Worm (Caenorhabditis elegans) whole organism, L4 larva: ENCODE measurements around the gene C04G6.11.

Experiments used
- F26F4.8 ChIP-seq: fragments of 200-800 bp; sonication (Bioruptor generic); conservative IDR thresholded peaks from 2 replicates; pipeline ENCODE4 v1.3.6; 2022; ENCODE audit warnings: missing genetic modification characterization, missing compliant biosample characterization
- F49E8.2 ChIP-seq: sonication (generic microtip); optimal IDR thresholded peaks from 2 replicates; lab custom pipeline; 2016; ENCODE audit warnings: missing compliant biosample characterization, mild to moderate bottlenecking, missing genetic modification characterization, borderline replicate concordance
- R02D3.7 ChIP-seq: fragments of 150-350 bp; sonication (generic microtip); optimal IDR thresholded peaks from 3 replicates; lab custom pipeline; 2014; ENCODE audit warnings: missing biosample characterization, missing genetic modification characterization
- T20F7.1 ChIP-seq: fragments of 200-800 bp; sonication (Bioruptor generic); optimal IDR thresholded peaks from 2 replicates; lab custom pipeline; 2018; ENCODE audit warnings: mild to moderate bottlenecking, missing genetic modification characterization, missing compliant biosample characterization
- Y105C5A.15 ChIP-seq: fragments of 200-800 bp; sonication (Bioruptor generic); IDR thresholded peaks from 2 replicates; pipeline ENCODE4 v1.3.6; 2022; ENCODE audit warnings: missing genetic modification characterization, missing compliant biosample characterization
- Y48G9A.11 ChIP-seq: fragments of 200-800 bp; sonication (Bioruptor generic); IDR thresholded peaks from 2 replicates; pipeline ENCODE4 v1.3.6; 2022; ENCODE audit warnings: missing genetic modification reagents, missing genetic modification characterization, missing compliant biosample characterization
- Y5F2A.4 ChIP-seq: fragments of 200-800 bp; sonication (Bioruptor generic); optimal IDR thresholded peaks from 2 replicates; lab custom pipeline; 2018; ENCODE audit warnings: mild to moderate bottlenecking, missing genetic modification characterization, missing compliant biosample characterization
- ZK337.2 ChIP-seq: fragments of 200-800 bp; sonication (Bioruptor generic); IDR thresholded peaks from 2 replicates; pipeline ENCODE4 v1.3.6; 2022; ENCODE audit warnings: missing genetic modification reagents, missing genetic modification characterization, missing compliant biosample characterization
- ZK546.5 ChIP-seq, 2 experiments: sonication (generic microtip); optimal IDR thresholded peaks; 2 replicates each; lab custom pipeline; 2017; ENCODE audit warnings: missing biosample characterization in 2 of 2, missing genetic modification characterization in 2 of 2
- aha-1 ChIP-seq: fragments of 150-350 bp; peaks from one replicate; lab custom pipeline; 2014; ENCODE audit warnings: missing biosample characterization, missing genetic modification characterization
- ama-1 ChIP-seq: fragments of 150-350 bp; optimal IDR thresholded peaks from 2 replicates; lab custom pipeline; 2014; ENCODE audit warnings: inconsistent platforms, mixed read lengths
- attf-4 ChIP-seq: sonication (generic microtip); optimal IDR thresholded peaks from 3 replicates; lab custom pipeline; 2017; ENCODE audit warnings: missing biosample characterization, missing genetic modification characterization
- ceh-28 ChIP-seq: fragments of 150-350 bp; optimal IDR thresholded peaks from 2 replicates; lab custom pipeline; 2014; ENCODE audit warnings: missing biosample characterization, missing genetic modification reagents, missing genetic modification characterization
- ceh-32 ChIP-seq: sonication (generic microtip); optimal IDR thresholded peaks from 2 replicates; lab custom pipeline; 2016; ENCODE audit warnings: mild to moderate bottlenecking, missing genetic modification characterization, missing compliant biosample characterization; ENCODE audit not compliant: poor library complexity
- ceh-44 ChIP-seq: fragments of 200-800 bp; sonication (Bioruptor generic); IDR thresholded peaks from 2 replicates; pipeline ENCODE4 v1.3.6; 2022; ENCODE audit warnings: missing genetic modification reagents, missing genetic modification characterization, missing compliant biosample characterization
- ceh-82 ChIP-seq: sonication (generic microtip); optimal IDR thresholded peaks from 2 replicates; lab custom pipeline; 2017; ENCODE audit warnings: missing biosample characterization, missing genetic modification characterization
- ctbp-1 ChIP-seq: fragments of 200-800 bp; sonication (Bioruptor generic); IDR thresholded peaks from 2 replicates; pipeline ENCODE4 v1.3.6; 2022; ENCODE audit warnings: missing genetic modification reagents, missing genetic modification characterization, missing compliant biosample characterization
- daf-12 ChIP-seq: fragments of 150-350 bp; optimal IDR thresholded peaks from 2 replicates; lab custom pipeline; 2014; ENCODE audit warnings: missing biosample characterization, missing genetic modification reagents, missing genetic modification characterization
- daf-19 ChIP-seq: fragments of 200-800 bp; sonication (Bioruptor generic); conservative IDR thresholded peaks from 2 replicates; pipeline ENCODE4 v1.3.6; 2022; ENCODE audit warnings: missing genetic modification characterization, missing compliant biosample characterization
- dmd-6 ChIP-seq: fragments of 200-800 bp; sonication (Bioruptor generic); IDR thresholded peaks from 2 replicates; pipeline ENCODE4 v1.3.6; 2022; ENCODE audit warnings: missing genetic modification reagents, missing genetic modification characterization, missing compliant biosample characterization
- dmd-8 ChIP-seq: fragments of 200-800 bp; sonication (Bioruptor generic); IDR thresholded peaks from 2 replicates; pipeline ENCODE4 v1.3.6; 2022; ENCODE audit warnings: missing genetic modification characterization, missing compliant biosample characterization
- dmd-9 ChIP-seq: fragments of 200-800 bp; sonication (Bioruptor generic); IDR thresholded peaks from 2 replicates; pipeline ENCODE4 v1.3.6; 2022; ENCODE audit warnings: missing genetic modification reagents, missing genetic modification characterization, missing compliant biosample characterization
- duxl-1 ChIP-seq: sonication (generic microtip); optimal IDR thresholded peaks from 2 replicates; lab custom pipeline; 2016; ENCODE audit warnings: mild to moderate bottlenecking, missing genetic modification characterization, moderate library complexity, missing compliant biosample characterization; ENCODE audit not compliant: poor library complexity
- egl-27 ChIP-seq: sonication (generic microtip); optimal IDR thresholded peaks from 3 replicates; lab custom pipeline; 2017; ENCODE audit warnings: missing biosample characterization, missing genetic modification reagents, missing genetic modification characterization
- gei-8 ChIP-seq: fragments of 200-800 bp; sonication (Bioruptor generic); optimal IDR thresholded peaks from 2 replicates; lab custom pipeline; 2018; ENCODE audit warnings: mild to moderate bottlenecking, missing genetic modification characterization, missing compliant biosample characterization
- hlh-11 ChIP-seq: fragments of 200-800 bp; sonication (Bioruptor generic); optimal IDR thresholded peaks from 2 replicates; lab custom pipeline; 2018; ENCODE audit warnings: mild to moderate bottlenecking, missing genetic modification characterization, missing compliant biosample characterization
- hlh-30 ChIP-seq: sonication (generic microtip); optimal IDR thresholded peaks from 2 replicates; lab custom pipeline; 2017; ENCODE audit warnings: antibody characterized with exemption, mild to moderate bottlenecking, missing genetic modification characterization, missing compliant biosample characterization; ENCODE audit not compliant: insufficient read depth
- hmg-1.1 ChIP-seq: fragments of 200-800 bp; sonication (Bioruptor generic); IDR thresholded peaks from 2 replicates; pipeline ENCODE4 v1.3.6; 2022; ENCODE audit warnings: missing genetic modification reagents, missing genetic modification characterization, missing compliant biosample characterization
- lin-13 ChIP-seq: fragments of 150-350 bp; optimal IDR thresholded peaks from 2 replicates; lab custom pipeline; 2014; ENCODE audit warnings: missing biosample characterization, missing genetic modification reagents, missing genetic modification characterization
- lin-38 ChIP-seq: fragments of 200-800 bp; sonication (Bioruptor generic); IDR thresholded peaks from 2 replicates; pipeline ENCODE4 v1.3.6; 2022; ENCODE audit warnings: missing genetic modification reagents, missing genetic modification characterization, missing compliant biosample characterization
- lin-39 ChIP-seq: fragments of 150-350 bp; optimal IDR thresholded peaks from 2 replicates; lab custom pipeline; 2014; ENCODE audit warnings: missing biosample characterization, missing genetic modification reagents, missing genetic modification characterization
- lsy-2 ChIP-seq, 2 experiments: fragments of 150-350 bp in 1 of 2; sonication (generic microtip) in 1 of 2; optimal IDR thresholded peaks; 2 replicates each; lab custom pipeline; 2014 to 2017; ENCODE audit warnings: missing biosample characterization in 2 of 2, missing genetic modification characterization in 2 of 2
- madf-5 ChIP-seq, 2 experiments: fragments of 200-800 bp; sonication (Bioruptor generic); IDR thresholded peaks; 2 replicates each; pipeline ENCODE4 v1.3.6; 2022; ENCODE audit warnings: missing compliant biosample characterization in 2 of 2, missing genetic modification characterization in 2 of 2
- mep-1 ChIP-seq: fragments of 150-350 bp; sonication (generic microtip); optimal IDR thresholded peaks from 3 replicates; lab custom pipeline; 2014; ENCODE audit warnings: missing biosample characterization, missing genetic modification characterization
- nhr-10 ChIP-seq: fragments of 150-350 bp; optimal IDR thresholded peaks from 2 replicates; lab custom pipeline; 2014; ENCODE audit warnings: missing biosample characterization, missing genetic modification characterization
- nhr-102 ChIP-seq: sonication (generic microtip); optimal IDR thresholded peaks from 2 replicates; lab custom pipeline; 2016; ENCODE audit warnings: mild to moderate bottlenecking, missing genetic modification characterization, moderate library complexity, missing compliant biosample characterization
- nhr-11 ChIP-seq: fragments of 150-350 bp; optimal IDR thresholded peaks from 2 replicates; lab custom pipeline; 2014; ENCODE audit warnings: missing biosample characterization, missing genetic modification characterization
- nhr-237 ChIP-seq: sonication (generic microtip); optimal IDR thresholded peaks from 2 replicates; lab custom pipeline; 2017; ENCODE audit warnings: missing biosample characterization, missing genetic modification characterization
- nhr-28 ChIP-seq: fragments of 150-350 bp; optimal IDR thresholded peaks from 2 replicates; lab custom pipeline; 2014; ENCODE audit warnings: missing biosample characterization, missing genetic modification characterization
- nhr-41 ChIP-seq: fragments of 200-800 bp; sonication (Bioruptor generic); IDR thresholded peaks from 2 replicates; pipeline ENCODE4 v1.3.6; 2022; ENCODE audit warnings: missing genetic modification reagents, missing genetic modification characterization, missing compliant biosample characterization
- php-3 ChIP-seq: fragments of 200-800 bp; sonication (Bioruptor generic); IDR thresholded peaks from 2 replicates; pipeline ENCODE4 v1.3.6; 2022; ENCODE audit warnings: missing genetic modification reagents, missing genetic modification characterization, missing compliant biosample characterization
- pqm-1 ChIP-seq: sonication (generic microtip); optimal IDR thresholded peaks from 2 replicates; lab custom pipeline; 2017; ENCODE audit warnings: missing biosample characterization, missing genetic modification characterization
- sdz-12 ChIP-seq: fragments of 200-800 bp; sonication (Bioruptor generic); optimal IDR thresholded peaks from 2 replicates; lab custom pipeline; 2018; ENCODE audit warnings: mild to moderate bottlenecking, missing genetic modification characterization, missing compliant biosample characterization
- snpc-1.2 ChIP-seq: fragments of 200-800 bp; sonication (Bioruptor generic); IDR thresholded peaks from 2 replicates; pipeline ENCODE4 v1.3.6; 2022; ENCODE audit warnings: missing genetic modification reagents, missing genetic modification characterization, missing compliant biosample characterization
- spr-1 ChIP-seq: sonication (generic microtip); optimal IDR thresholded peaks from 2 replicates; lab custom pipeline; 2016; ENCODE audit warnings: mild to moderate bottlenecking, missing genetic modification characterization, missing compliant biosample characterization
- tra-1 ChIP-seq: fragments of 200-800 bp; sonication (Bioruptor generic); IDR thresholded peaks from 2 replicates; pipeline ENCODE4 v1.3.6; 2022; ENCODE audit warnings: missing genetic modification reagents, missing genetic modification characterization, missing compliant biosample characterization
- zfp-2 ChIP-seq: sonication (generic microtip); optimal IDR thresholded peaks from 2 replicates; lab custom pipeline; 2016; ENCODE audit warnings: mild to moderate bottlenecking, missing genetic modification characterization, missing compliant biosample characterization
- zip-11 ChIP-seq: fragments of 200-800 bp; sonication (Bioruptor generic); IDR thresholded peaks from 2 replicates; pipeline ENCODE4 v1.3.6; 2022; ENCODE audit warnings: missing genetic modification characterization, missing compliant biosample characterization
- zip-2 ChIP-seq: fragments of 150-350 bp; optimal IDR thresholded peaks from 2 replicates; lab custom pipeline; 2014; ENCODE audit warnings: missing biosample characterization, missing genetic modification characterization
- ztf-11 ChIP-seq: fragments of 150-350 bp; optimal IDR thresholded peaks from 2 replicates; lab custom pipeline; 2014; ENCODE audit warnings: missing biosample characterization, missing genetic modification characterization

The C04G6.11 gene

DNA sequence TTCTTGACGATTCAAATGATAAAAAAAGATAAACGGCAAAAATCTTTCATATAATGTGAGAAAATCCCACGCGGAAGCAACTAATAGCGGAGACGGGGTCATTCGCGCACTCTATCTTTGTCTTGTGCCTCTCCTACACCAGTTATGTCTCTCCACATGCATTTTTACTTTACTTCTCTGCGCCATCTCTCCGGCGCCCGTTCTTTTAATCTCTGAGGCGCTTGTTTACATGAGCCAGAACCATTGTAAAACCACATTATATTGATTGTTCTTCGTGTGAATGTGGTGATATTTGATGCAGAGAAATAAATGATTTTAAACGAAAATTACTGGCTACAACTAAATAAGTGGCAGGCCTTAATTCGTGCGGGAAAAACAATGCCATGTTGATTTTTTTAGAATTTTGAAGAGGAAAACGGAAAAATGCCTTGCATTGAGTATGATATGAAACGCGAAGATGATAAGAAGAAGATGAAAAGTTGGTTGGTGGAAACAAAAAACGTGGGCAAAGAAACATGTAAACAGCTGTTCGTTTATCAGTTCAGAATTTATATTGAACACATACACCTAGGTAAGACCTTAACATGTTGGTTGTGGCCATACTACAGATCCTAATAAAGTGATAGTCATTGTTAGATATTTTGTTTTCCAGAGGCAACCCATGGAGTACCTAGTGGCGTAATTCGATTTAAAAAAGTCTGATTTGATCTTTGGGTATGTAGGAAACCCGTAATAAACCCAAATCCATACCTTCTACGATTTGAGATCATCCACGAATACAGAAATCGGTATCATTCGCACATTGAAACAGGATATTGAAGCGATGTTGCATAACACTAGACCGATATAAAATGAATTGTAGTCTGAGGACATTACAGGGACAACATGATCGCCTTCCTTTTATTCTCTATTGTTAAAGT lies 11.0 kb downstream of the C04G6.11 start, which contains the start of gene C04G6.2 (continued):
- TF ChIP-seq lin-38 (GFP tag; lab: Robert Waterston, UW): no peak
- TF ChIP-seq Y5F2A.4 (GFP tag; lab: Kevin White, UChicago): no peak
- no peak for TF ChIP-seq gei-8 (GFP tag; lab: Kevin White, UChicago)
- TF ChIP-seq daf-19 (GFP tag; lab: Robert Waterston, UW): no peak
- TF ChIP-seq nhr-28 (tag; lab: Kevin White, UChicago): peak; percentile 30
- TF ChIP-seq nhr-11 (tag; lab: Kevin White, UChicago): peak; percentile 71
- no peak for TF ChIP-seq F26F4.8 (GFP tag; lab: Robert Waterston, UW)
- no peak for TF ChIP-seq nhr-41
- no peak for TF ChIP-seq duxl-1 (tag; lab: Kevin White, UChicago)
- TF ChIP-seq dmd-9 (GFP tag; lab: Robert Waterston, UW): no peak
- no peak for TF ChIP-seq aha-1 (tag; lab: Kevin White, UChicago)
- peak; percentile 80 for TF ChIP-seq hlh-30 (tag; lab: Kevin White, UChicago)
- TF ChIP-seq dmd-8 (GFP tag; lab: Robert Waterston, UW): no peak
- TF ChIP-seq ama-1: no peak
- no peak for TF ChIP-seq zip-2
- TF ChIP-seq ztf-11 (tag; lab: Kevin White, UChicago): no peak
- no peak for TF ChIP-seq snpc-1.2 (GFP tag; lab: Robert Waterston, UW)
- no peak for TF ChIP-seq R02D3.7 (tag; lab: Kevin White, UChicago)
- TF ChIP-seq nhr-10 (tag; lab: Kevin White, UChicago): no peak
- TF ChIP-seq lsy-2 (tag; optimal IDR thresholded peaks at IDR 0.05; lab: Kevin White, UChicago): peak in 1 of 2 experiments; percentile 17
- TF ChIP-seq hlh-11 (tag; lab: Kevin White, UChicago): peak; percentile 75
- no peak for TF ChIP-seq ceh-32 (tag; lab: Kevin White, UChicago)
- TF ChIP-seq Y48G9A.11 (GFP tag; lab: Robert Waterston, UW): no peak
- TF ChIP-seq lin-13 (GFP tag; lab: Kevin White, UChicago): no peak
- 0 out of 2 replicates have a peak, but pooled peaks have one; percentile 38 for TF ChIP-seq hmg-1.1 (GFP tag; lab: Robert Waterston, UW)
- no peak for TF ChIP-seq lin-39 (tag; lab: Kevin White, UChicago)
- TF ChIP-seq T20F7.1 (GFP tag; lab: Kevin White, UChicago): no peak
- no peak for TF ChIP-seq ceh-28 (tag; lab: Kevin White, UChicago)
- no peak for TF ChIP-seq daf-12 (tag; lab: Kevin White, UChicago)
- no peak for TF ChIP-seq zfp-2 (tag; lab: Kevin White, UChicago)
- TF ChIP-seq Y105C5A.15 (GFP tag; lab: Robert Waterston, UW): no peak
- TF ChIP-seq F49E8.2 (tag; lab: Kevin White, UChicago): no peak
- no peak for TF ChIP-seq egl-27 (tag; lab: Kevin White, UChicago)
- no peak for TF ChIP-seq nhr-237 (tag; lab: Kevin White, UChicago)
- TF ChIP-seq dmd-6: peak; percentile 30; the same call in 1 of the 2 replicates
- no peak for TF ChIP-seq zip-11 (GFP tag; lab: Robert Waterston, UW)
- no peak for TF ChIP-seq ZK337.2 (GFP tag; lab: Robert Waterston, UW)
- no peak for TF ChIP-seq madf-5 (GFP tag; IDR thresholded peaks at IDR 0.05; lab: Robert Waterston, UW)
- no peak for TF ChIP-seq spr-1 (tag; lab: Kevin White, UChicago)
- no peak for TF ChIP-seq nhr-102
- no peak for TF ChIP-seq ceh-44
- no peak for TF ChIP-seq ZK546.5 (tag; optimal IDR thresholded peaks at IDR 0.05; lab: Kevin White, UChicago)
- TF ChIP-seq ctbp-1: 0 out of 2 replicates have a peak, but pooled peaks have one; percentile 12
- TF ChIP-seq ceh-82 (tag; lab: Kevin White, UChicago): no peak
- no peak for TF ChIP-seq sdz-12 (GFP tag; lab: Kevin White, UChicago)
- no peak for TF ChIP-seq attf-4
- TF ChIP-seq php-3 (GFP tag; lab: Robert Waterston, UW): no peak
- 0 out of 2 replicates have a peak, but pooled peaks have one; percentile 5 for TF ChIP-seq tra-1 (GFP tag; lab: Robert Waterston, UW)
- TF ChIP-seq pqm-1 (tag; lab: Kevin White, UChicago): peak; percentile 64
- peak; percentile 47 for TF ChIP-seq mep-1 (tag; lab: Kevin White, UChicago)
